Worm (Caenorhabditis elegans): ENCODE results near the gene cyp-37A1.

The cyp-37A1 gene

ce11 chrII:14051474-14051934, 34.7 kb upstream of the cyp-37A1 start:
- no peak for TF ChIP-seq klf-2 (GFP tag; conservative IDR thresholded peaks at IDR 0.05)
- no peak for TF ChIP-seq flt-1 (GFP tag; IDR thresholded peaks at IDR 0.05)
- no peak for TF ChIP-seq T22C8.4 (GFP tag; IDR thresholded peaks at IDR 0.05)
- TF ChIP-seq med-1 (GFP tag; optimal IDR thresholded peaks at IDR 0.05; ENCODE audit: insufficient read depth), result no peak
- no peak for TF ChIP-seq ztf-29 (GFP tag; IDR thresholded peaks at IDR 0.05)
- no peak for TF ChIP-seq ref-1 (GFP tag; conservative IDR thresholded peaks at IDR 0.05)
- TF ChIP-seq ztf-23 (GFP tag; IDR thresholded peaks at IDR 0.05), result no peak
- TF ChIP-seq tab-1 (GFP tag; IDR thresholded peaks at IDR 0.05), result no peak
- TF ChIP-seq cog-1 (tag; optimal IDR thresholded peaks at IDR 0.05), result no peak

ce11 chrII:14050506-14050905, 33.7 kb upstream of the cyp-37A1 start:
- TF ChIP-seq cog-1 (tag; optimal IDR thresholded peaks at IDR 0.05) (no peak), flt-1 (GFP tag; IDR thresholded peaks at IDR 0.05) (no peak)

- no peak for TF ChIP-seq klf-2 (GFP tag; conservative IDR thresholded peaks at IDR 0.05)
- TF ChIP-seq tab-1 (GFP tag; IDR thresholded peaks at IDR 0.05), result no peak
- no peak for TF ChIP-seq ztf-29 (GFP tag; IDR thresholded peaks at IDR 0.05)
- TF ChIP-seq T22C8.4 (GFP tag; IDR thresholded peaks at IDR 0.05), result no peak
- TF ChIP-seq med-1 (GFP tag; optimal IDR thresholded peaks at IDR 0.05; ENCODE audit: insufficient read depth), result no peak
- no peak for TF ChIP-seq cog-1 (tag; optimal IDR thresholded peaks at IDR 0.05)
- no peak for TF ChIP-seq ref-1 (GFP tag; conservative IDR thresholded peaks at IDR 0.05)
- TF ChIP-seq flt-1 (GFP tag; IDR thresholded peaks at IDR 0.05), result no peak
- TF ChIP-seq ztf-23 (GFP tag; IDR thresholded peaks at IDR 0.05), result no peak
These were observed 32.3 kb upstream of the cyp-37A1 start for ce11 chrII:14049097-14049496.

- 0 out of 2 replicates have a peak, but pooled peaks have one; percentile 57 for TF ChIP-seq flt-1 (GFP tag; IDR thresholded peaks at IDR 0.05)
- no peak for TF ChIP-seq cog-1 (tag; optimal IDR thresholded peaks at IDR 0.05)
These were observed 29.7 kb upstream of the cyp-37A1 start for ce11 chrII:14046491-14046890.

- no peak for TF ChIP-seq ztf-23 (GFP tag; IDR thresholded peaks at IDR 0.05)
- TF ChIP-seq cog-1 (tag; optimal IDR thresholded peaks at IDR 0.05), result no peak
- no peak for TF ChIP-seq tab-1 (GFP tag; IDR thresholded peaks at IDR 0.05)
- TF ChIP-seq med-1 (GFP tag; optimal IDR thresholded peaks at IDR 0.05; ENCODE audit: insufficient read depth), result no peak
- TF ChIP-seq flt-1 (GFP tag; IDR thresholded peaks at IDR 0.05), result no peak
- no peak for TF ChIP-seq T22C8.4 (GFP tag; IDR thresholded peaks at IDR 0.05)
- TF ChIP-seq ref-1 (GFP tag; conservative IDR thresholded peaks at IDR 0.05), result no peak
- TF ChIP-seq klf-2 (GFP tag; conservative IDR thresholded peaks at IDR 0.05), result no peak
- no peak for TF ChIP-seq ztf-29 (GFP tag; IDR thresholded peaks at IDR 0.05)
These were observed 29.2 kb upstream of the cyp-37A1 start for ce11 chrII:14045934-14046470.

- TF ChIP-seq T22C8.4 (GFP tag; IDR thresholded peaks at IDR 0.05) (no peak), flt-1 (GFP tag; IDR thresholded peaks at IDR 0.05) (no peak), cog-1 (tag; optimal IDR thresholded peaks at IDR 0.05) (no peak), tab-1 (GFP tag; IDR thresholded peaks at IDR 0.05) (no peak), ztf-23 (GFP tag; IDR thresholded peaks at IDR 0.05) (no peak), med-1 (GFP tag; optimal IDR thresholded peaks at IDR 0.05; ENCODE audit: insufficient read depth) (no peak), klf-2 (GFP tag; conservative IDR thresholded peaks at IDR 0.05) (no peak), ref-1 (GFP tag; conservative IDR thresholded peaks at IDR 0.05) (no peak), ztf-29 (GFP tag; IDR thresholded peaks at IDR 0.05) (no peak)
These were observed 28.5 kb upstream of the cyp-37A1 start for ce11 chrII:14045235-14045634.

ce11 chrII:14044199-14044598, 27.4 kb upstream of the cyp-37A1 start:
- no peak for TF ChIP-seq ztf-29 (GFP tag; IDR thresholded peaks at IDR 0.05)
- 0 out of 2 replicates have a peak, but pooled peaks have one; percentile 17 for TF ChIP-seq flt-1 (GFP tag; IDR thresholded peaks at IDR 0.05)

- no peak for TF ChIP-seq T22C8.4 (GFP tag; IDR thresholded peaks at IDR 0.05)
- 0 out of 2 replicates have a peak, but pooled peaks have one; percentile 38 for TF ChIP-seq tab-1 (GFP tag; IDR thresholded peaks at IDR 0.05)
- TF ChIP-seq flt-1 (GFP tag; IDR thresholded peaks at IDR 0.05), result no peak
These were observed 26.3 kb upstream of the cyp-37A1 start for ce11 chrII:14042836-14043604.

ce11 chrII:14040204-14040842, 23.6 kb upstream of the cyp-37A1 start:
- TF ChIP-seq ref-1 (GFP tag; conservative IDR thresholded peaks at IDR 0.05), result no peak
- TF ChIP-seq T22C8.4 (GFP tag; IDR thresholded peaks at IDR 0.05), result no peak
- no peak for TF ChIP-seq cog-1 (tag; optimal IDR thresholded peaks at IDR 0.05)
- no peak for TF ChIP-seq ztf-29 (GFP tag; IDR thresholded peaks at IDR 0.05)
- TF ChIP-seq klf-2 (GFP tag; conservative IDR thresholded peaks at IDR 0.05), result no peak

- no peak for TF ChIP-seq T22C8.4 (GFP tag; IDR thresholded peaks at IDR 0.05)
- no peak for TF ChIP-seq ztf-23 (GFP tag; IDR thresholded peaks at IDR 0.05)
- TF ChIP-seq ref-1 (GFP tag; conservative IDR thresholded peaks at IDR 0.05), result no peak
- TF ChIP-seq cog-1 (tag; optimal IDR thresholded peaks at IDR 0.05), result no peak
- no peak for TF ChIP-seq tab-1 (GFP tag; IDR thresholded peaks at IDR 0.05)
- no peak for TF ChIP-seq ztf-29 (GFP tag; IDR thresholded peaks at IDR 0.05)
- TF ChIP-seq flt-1 (GFP tag; IDR thresholded peaks at IDR 0.05), result no peak
- no peak for TF ChIP-seq klf-2 (GFP tag; conservative IDR thresholded peaks at IDR 0.05)
- no peak for TF ChIP-seq med-1 (GFP tag; optimal IDR thresholded peaks at IDR 0.05; ENCODE audit: insufficient read depth)
These were observed 23.0 kb upstream of the cyp-37A1 start for ce11 chrII:14039811-14040203.

Measured in whole organism, midembryonic.